Fruit fly (Drosophila melanogaster) S2 (cell line): ENCODE measurements around the gene Stat92E.

Experiments
- CG8478 ChIP-seq: fragments of >200 bp; optimal IDR thresholded peaks from 2 replicates; lab custom pipeline; 2018
- CTCF ChIP-seq, 2 experiments: fragments of >200 bp; optimal IDR thresholded peaks; 2 replicates each; lab custom pipeline; 2018

The Stat92E gene

DNA sequence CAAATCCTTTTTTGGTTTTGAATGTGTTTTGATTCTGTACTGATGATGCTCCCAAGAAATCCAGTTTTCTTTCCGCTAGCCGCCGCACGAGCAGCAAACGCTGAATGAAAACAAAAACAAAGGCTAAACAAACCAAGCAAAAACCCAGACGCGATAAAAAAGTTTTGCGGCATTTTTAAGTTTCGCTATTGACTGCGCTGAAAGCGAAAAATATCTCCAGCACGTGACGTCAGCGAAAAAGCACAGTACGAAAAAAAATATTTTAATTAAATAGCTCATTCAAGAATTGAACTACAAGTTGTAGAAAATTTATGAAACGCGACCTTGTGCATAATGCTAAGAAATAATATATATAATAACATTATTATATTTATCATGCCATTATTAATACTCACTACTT lies 7.2 kb downstream of the Stat92E start:
- no peak for TF ChIP-seq CG8478 (lab: Kevin White, UChicago)
- no peak for TF ChIP-seq CTCF (optimal IDR thresholded peaks at IDR 0.05; lab: Kevin White, UChicago)

DNA sequence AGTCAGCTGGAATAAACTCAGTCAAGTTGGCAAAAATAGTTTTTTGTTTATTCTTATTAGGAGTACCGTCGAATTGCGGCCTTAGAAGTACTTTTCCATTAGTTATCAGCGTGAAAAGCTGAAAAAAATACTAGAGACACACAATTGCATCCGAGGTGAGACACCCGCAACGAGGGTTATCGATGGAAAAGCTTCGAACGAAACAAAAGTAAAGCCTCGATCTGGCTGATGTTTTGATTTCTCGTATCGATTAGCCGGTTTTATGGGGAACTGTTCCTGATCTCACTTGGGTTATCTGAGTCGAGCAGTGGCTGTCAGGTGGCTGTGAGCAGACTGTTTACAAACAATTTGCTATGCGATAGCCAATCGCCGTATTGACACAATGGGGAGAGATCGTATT lies 8.4 kb downstream of the Stat92E start:
- TF ChIP-seq CTCF (optimal IDR thresholded peaks at IDR 0.05; lab: Kevin White, UChicago), result no peak
- TF ChIP-seq CG8478 (lab: Kevin White, UChicago), result no peak

DNA sequence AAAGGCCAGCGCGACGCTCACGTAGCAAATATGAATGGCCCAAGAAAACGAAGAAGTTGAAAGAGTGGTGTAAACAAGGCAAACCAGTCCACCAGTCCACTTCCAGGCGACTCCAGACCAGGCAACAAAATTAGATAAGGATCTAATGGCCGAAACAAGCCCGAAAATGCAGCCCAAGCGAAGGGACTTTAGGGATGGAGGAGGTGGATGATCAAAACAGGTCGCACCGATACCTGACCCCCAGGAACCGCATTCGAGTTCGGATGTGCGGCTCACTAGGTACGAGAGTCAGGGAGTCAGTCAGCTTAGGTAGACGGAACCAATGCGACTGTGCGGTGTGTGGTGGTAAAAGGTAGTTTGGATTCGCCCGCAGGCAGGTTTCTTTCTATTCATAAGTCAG lies 8.9 kb downstream of the Stat92E start:
- no peak for TF ChIP-seq CG8478 (lab: Kevin White, UChicago)
- TF ChIP-seq CTCF (optimal IDR thresholded peaks at IDR 0.05; lab: Kevin White, UChicago), result no peak

DNA sequence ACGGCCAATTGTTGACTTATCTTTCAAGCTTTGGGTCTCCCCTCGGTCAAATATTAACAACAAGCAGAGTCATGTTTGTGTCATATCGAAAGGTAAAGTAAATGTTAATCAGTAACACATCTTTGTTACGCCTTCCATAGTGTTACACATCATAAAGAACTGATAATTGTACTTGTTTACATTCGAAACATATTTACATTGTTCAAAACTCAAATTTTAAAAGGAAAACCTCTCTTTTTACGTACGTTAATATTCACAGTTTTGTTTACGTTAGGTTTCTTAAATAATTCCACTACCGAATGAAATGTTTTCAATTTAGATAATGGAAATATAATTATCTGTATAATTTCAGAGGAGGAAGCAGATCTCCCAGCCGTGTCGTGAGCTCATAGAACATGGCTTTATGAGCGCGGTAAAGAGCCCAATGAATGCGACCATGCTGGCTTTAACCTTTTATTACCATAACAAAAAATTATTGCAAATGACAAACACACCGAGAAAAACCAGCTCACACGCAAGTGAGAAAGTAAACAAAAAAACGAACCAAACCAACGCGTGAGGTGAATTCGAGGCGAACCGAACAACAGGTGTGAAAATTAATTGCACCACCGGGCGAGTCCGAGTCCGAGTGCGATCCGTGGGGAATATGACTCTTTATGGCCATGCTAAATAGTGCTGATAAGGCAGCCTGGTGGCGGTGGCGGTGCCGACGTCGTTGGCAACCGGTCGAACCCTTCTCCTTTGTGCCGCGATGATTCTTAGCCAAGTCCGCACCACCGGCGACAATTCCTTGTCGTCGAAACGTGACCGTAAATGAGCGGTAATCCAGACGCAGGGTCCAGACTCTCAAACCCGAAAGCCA lies 9.6 kb downstream of the Stat92E start:
- TF ChIP-seq CTCF (optimal IDR thresholded peaks at IDR 0.05; lab: Kevin White, UChicago) (no peak), CG8478 (lab: Kevin White, UChicago) (no peak)

DNA sequence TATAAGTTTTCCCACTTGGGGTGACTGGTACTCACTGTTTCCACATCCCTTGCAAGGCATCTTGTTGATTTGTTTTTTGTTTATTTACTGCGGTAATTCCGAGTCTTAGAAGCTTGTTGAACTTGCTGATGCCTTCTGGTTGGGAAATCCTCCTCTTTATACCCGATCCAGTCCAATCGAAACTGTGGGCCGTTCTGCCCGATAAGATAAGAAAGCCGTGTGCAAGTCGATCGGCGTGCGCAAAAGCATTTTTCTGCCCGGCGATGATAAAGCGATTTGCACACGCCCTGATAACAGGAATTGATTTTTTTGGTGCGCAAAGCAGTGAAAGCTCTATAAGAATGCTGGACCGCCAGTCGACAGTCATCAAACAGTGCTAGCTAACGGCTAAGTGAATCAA lies 17.5 kb downstream of the Stat92E start, which contains the start of the genes MtnE and MtnD:
Gene MtnE, minus strand, starts transcription at position 130 of the 400 bp plus-strand sequence.
Gene MtnD, plus strand, starts transcription at position 388 of the 400 bp plus-strand sequence.
- no peak for TF ChIP-seq CTCF (optimal IDR thresholded peaks at IDR 0.05; lab: Kevin White, UChicago)
- TF ChIP-seq CG8478 (lab: Kevin White, UChicago), result no peak

DNA sequence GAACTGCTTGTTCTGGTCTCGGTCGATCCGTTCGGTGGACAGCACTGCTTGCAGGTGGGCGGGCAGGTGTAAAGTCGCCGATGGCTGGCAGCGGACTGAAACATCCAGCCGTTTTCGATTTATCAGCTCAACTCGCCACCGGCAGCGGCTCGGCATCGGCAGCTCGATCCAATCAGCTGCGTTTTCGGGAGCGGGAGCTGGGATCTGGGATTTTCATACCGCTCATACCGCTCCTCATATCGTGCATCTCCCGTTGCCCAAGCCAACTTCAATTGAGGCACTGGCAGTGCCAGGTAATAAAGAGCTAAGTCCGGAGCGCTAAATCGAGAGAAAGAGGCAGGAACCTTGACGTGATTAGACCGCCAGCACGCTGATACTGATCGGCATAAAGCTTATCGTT lies 39.7 kb downstream of the Stat92E start, which contains the start of gene MFS9:
Gene MFS9, minus strand, starts transcription at position 101 of the 400 bp plus-strand sequence.
- TF ChIP-seq CG8478 (lab: Kevin White, UChicago) (no peak), CTCF (optimal IDR thresholded peaks at IDR 0.05; lab: Kevin White, UChicago) (no peak)

dm6 chr3R:20509377-20509776 lies 42.7 kb downstream of the Stat92E start:
- TF ChIP-seq CTCF (optimal IDR thresholded peaks at IDR 0.05; lab: Kevin White, UChicago) (no peak), CG8478 (lab: Kevin White, UChicago) (no peak)

DNA sequence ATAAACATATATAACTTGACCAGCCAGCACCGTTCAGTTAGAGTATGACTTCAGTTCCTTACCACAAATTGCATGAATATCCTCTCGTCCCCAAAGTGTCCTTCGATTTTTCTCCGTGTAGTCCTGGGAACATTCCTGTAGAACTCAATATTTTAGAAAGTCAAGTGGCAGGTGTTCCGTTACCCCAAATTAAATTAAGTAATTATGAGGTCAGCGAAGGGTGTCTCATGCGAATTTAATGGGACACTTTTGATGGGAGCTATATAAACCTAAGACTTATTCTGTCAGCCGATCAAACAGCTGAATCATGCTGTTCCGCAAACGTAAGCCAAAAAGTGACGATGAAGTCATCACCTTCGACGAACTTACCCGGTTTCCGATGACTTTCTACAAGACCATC lies 47.6 kb downstream of the Stat92E start, which contains the start of gene Or92a:
Gene Or92a, plus strand, starts transcription at position 301 of the 400 bp plus-strand sequence.
- TF ChIP-seq CG8478 (lab: Kevin White, UChicago), result no peak
- TF ChIP-seq CTCF (optimal IDR thresholded peaks at IDR 0.05; lab: Kevin White, UChicago), result no peak

dm6 chr3R:20503646-20504045 lies 48.5 kb downstream of the Stat92E start, which contains the start of gene MtnB:
MtnB (minus strand) TSS chr3R:20503746.
- TF ChIP-seq CTCF (optimal IDR thresholded peaks at IDR 0.05; lab: Kevin White, UChicago) (no peak), CG8478 (lab: Kevin White, UChicago) (no peak)

- TF ChIP-seq CG8478 (lab: Kevin White, UChicago) (no peak), CTCF (optimal IDR thresholded peaks at IDR 0.05; lab: Kevin White, UChicago) (no peak)
Measured at dm6 chr3R:20501910-20502309, 50.2 kb downstream of the Stat92E start, which contains the start of gene CG46441. CG46441 (minus strand) TSS chr3R:20502010.

DNA sequence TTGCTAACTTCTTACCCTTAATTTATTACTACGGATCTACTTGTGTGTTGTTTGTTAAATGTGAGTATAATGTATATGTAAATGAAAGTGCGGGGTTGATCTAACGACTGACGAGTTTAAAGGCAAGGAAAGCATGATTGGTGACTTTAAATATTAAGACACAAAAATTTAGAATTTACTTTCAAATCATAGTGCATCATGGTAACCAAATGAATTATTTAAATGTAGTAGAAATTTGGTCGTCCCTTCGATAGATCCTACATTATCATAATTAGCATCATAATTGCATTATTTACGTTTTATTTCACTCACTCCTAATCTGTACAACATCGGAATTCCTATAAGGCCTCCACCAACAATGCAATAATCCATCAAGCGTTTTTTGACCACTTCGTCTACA lies 50.8 kb downstream of the Stat92E start, which contains the start of gene Dic2:
Gene Dic2, minus strand, starts transcription at position 101 of the 400 bp plus-strand sequence.
- no peak for TF ChIP-seq CTCF (optimal IDR thresholded peaks at IDR 0.05; lab: Kevin White, UChicago)
- no peak for TF ChIP-seq CG8478 (lab: Kevin White, UChicago)
